Worm (Caenorhabditis elegans) whole organism, young adult: ENCODE results near the gene F54F7.14.
A peak's percentile ranks its signal among the peaks of the same experiment; 100 is the strongest.

Source experiments
- B0019.2 ChIP-seq: fragments of 200-800 bp; sonication (Bioruptor generic); conservative IDR thresholded peaks from 2 replicates; pipeline ENCODE4 v1.3.6; 2022; ENCODE audit warnings: missing genetic modification reagents, missing genetic modification characterization, missing compliant biosample characterization
- B0035.1 ChIP-seq: sonication (generic microtip); optimal IDR thresholded peaks from 2 replicates; lab custom pipeline; 2016; ENCODE audit warnings: missing genetic modification characterization, mild to moderate bottlenecking, missing compliant biosample characterization, missing genotype, missing genetic modification reagents
- B0336.3 ChIP-seq: fragments of 200-800 bp; sonication (Bioruptor generic); IDR thresholded peaks from 2 replicates; pipeline ENCODE4 v1.3.6; 2022; ENCODE audit warnings: missing genetic modification characterization, missing compliant biosample characterization
- F33H1.4 ChIP-seq: fragments of 200-800 bp; sonication (Bioruptor generic); IDR thresholded peaks from 2 replicates; pipeline ENCODE4 v1.3.6; 2022; ENCODE audit warnings: missing genetic modification reagents, missing genetic modification characterization, missing compliant biosample characterization
- F49E8.2 ChIP-seq: sonication (generic microtip); optimal IDR thresholded peaks from 3 replicates; lab custom pipeline; 2017; ENCODE audit warnings: missing genetic modification characterization, mild to moderate bottlenecking, missing compliant biosample characterization, antibody characterized with exemption, moderate library complexity; ENCODE audit not compliant: insufficient read depth
- F55B11.4 ChIP-seq: sonication (generic microtip); optimal IDR thresholded peaks from 2 replicates; lab custom pipeline; 2016; ENCODE audit warnings: missing compliant biosample characterization, missing genetic modification characterization, borderline replicate concordance; ENCODE audit not compliant: insufficient read depth
- Y53F4B.3 ChIP-seq: fragments of 200-800 bp; sonication (Bioruptor generic); IDR thresholded peaks from 2 replicates; pipeline ENCODE4 v1.3.6; 2022; ENCODE audit warnings: missing genetic modification reagents, missing genetic modification characterization, missing compliant biosample characterization
- Y67H2A.10 ChIP-seq: fragments of 200-800 bp; sonication (Bioruptor generic); conservative IDR thresholded peaks from 2 replicates; pipeline ENCODE4 v1.3.6; 2022; ENCODE audit warnings: missing genetic modification reagents, missing genetic modification characterization, missing compliant biosample characterization
- ZK185.1 ChIP-seq: sonication (generic microtip); optimal IDR thresholded peaks from 2 replicates; lab custom pipeline; 2016; ENCODE audit warnings: mild to moderate bottlenecking, missing genetic modification characterization, missing compliant biosample characterization; ENCODE audit not compliant: poor library complexity, severe bottlenecking
- ama-1 ChIP-seq, 3 experiments: fragments of 150-350 bp in 1 of 3; sonication (generic microtip) in 2 of 3; optimal IDR thresholded peaks; 2 replicates each; lab custom pipeline; 2014 to 2018; ENCODE audit warnings: missing biosample characterization in 2 of 3, missing genetic modification characterization in 2 of 3, missing genetic modification reagents in 2 of 3
- aptf-2 ChIP-seq: fragments of 200-800 bp; sonication (Bioruptor generic); conservative IDR thresholded peaks from 2 replicates; pipeline ENCODE4 v1.3.6; 2022; ENCODE audit warnings: missing genetic modification reagents, missing genetic modification characterization, missing compliant biosample characterization
- attf-3 ChIP-seq: fragments of 200-800 bp; sonication (Bioruptor generic); conservative IDR thresholded peaks from 2 replicates; pipeline ENCODE4 v1.3.6; 2022; ENCODE audit warnings: missing genetic modification reagents, missing genetic modification characterization, missing compliant biosample characterization
- ccch-3 ChIP-seq: fragments of 200-800 bp; sonication (Bioruptor generic); optimal IDR thresholded peaks from 2 replicates; lab custom pipeline; 2018; ENCODE audit warnings: mild to moderate bottlenecking, missing genetic modification characterization, missing compliant biosample characterization
- ceh-100 ChIP-seq: fragments of 200-800 bp; sonication (Bioruptor generic); IDR thresholded peaks from 2 replicates; pipeline ENCODE4 v1.3.6; 2022; ENCODE audit warnings: missing genetic modification reagents, missing genetic modification characterization, missing compliant biosample characterization
- ceh-40 ChIP-seq: fragments of 200-800 bp; sonication (Bioruptor generic); IDR thresholded peaks from 2 replicates; pipeline ENCODE4 v1.3.6; 2022; ENCODE audit warnings: missing genetic modification characterization, missing compliant biosample characterization
- dox-1 ChIP-seq: fragments of 200-800 bp; sonication (Bioruptor generic); IDR thresholded peaks from 2 replicates; pipeline ENCODE4 v1.3.6; 2022; ENCODE audit warnings: missing genetic modification reagents, missing genetic modification characterization, missing compliant biosample characterization
- efl-1 ChIP-seq: fragments of 150-350 bp; optimal IDR thresholded peaks from 2 replicates; lab custom pipeline; 2014; ENCODE audit warnings: missing biosample characterization, missing genetic modification reagents, missing genetic modification characterization
- egl-44 ChIP-seq: fragments of 200-800 bp; sonication (Bioruptor generic); IDR thresholded peaks from 2 replicates; pipeline ENCODE4 v1.3.6; 2022; ENCODE audit warnings: missing genetic modification reagents, missing genetic modification characterization, missing compliant biosample characterization
- egrh-3 ChIP-seq: fragments of 200-800 bp; sonication (Bioruptor generic); IDR thresholded peaks from 2 replicates; pipeline ENCODE4 v1.3.6; 2022; ENCODE audit warnings: missing genetic modification reagents, missing genetic modification characterization, missing compliant biosample characterization
- ekl-4 ChIP-seq: fragments of 200-800 bp; sonication (Bioruptor generic); IDR thresholded peaks from 2 replicates; pipeline ENCODE4 v1.3.6; 2022; ENCODE audit warnings: missing genetic modification reagents, missing genetic modification characterization, missing compliant biosample characterization
- gei-17 ChIP-seq: fragments of 200-800 bp; sonication (Bioruptor generic); optimal IDR thresholded peaks from 2 replicates; lab custom pipeline; 2018; ENCODE audit warnings: mild to moderate bottlenecking, missing genetic modification characterization, missing compliant biosample characterization
- hlh-26 ChIP-seq: fragments of 200-800 bp; sonication (Bioruptor generic); conservative IDR thresholded peaks from 2 replicates; pipeline ENCODE4 v1.3.6; 2022; ENCODE audit warnings: missing genetic modification reagents, missing genetic modification characterization, missing compliant biosample characterization
- hrde-1 ChIP-seq: sonication (generic microtip); optimal IDR thresholded peaks from 2 replicates; lab custom pipeline; 2016; ENCODE audit warnings: missing genetic modification characterization, mild to moderate bottlenecking, missing compliant biosample characterization, moderate library complexity, missing genotype, missing genetic modification reagents, borderline replicate concordance
- lin-26 ChIP-seq: fragments of 200-800 bp; sonication (Bioruptor generic); IDR thresholded peaks from 2 replicates; pipeline ENCODE4 v1.3.6; 2022; ENCODE audit warnings: missing genetic modification reagents, missing genetic modification characterization, missing compliant biosample characterization
- lin-35 ChIP-seq, 3 experiments: fragments of 150-350 bp in 2 of 3; sonication (generic microtip) in 1 of 3; optimal IDR thresholded peaks; 2 replicates each; lab custom pipeline; 2014 to 2018; ENCODE audit warnings: missing biosample characterization in 3 of 3, missing genetic modification characterization in 3 of 3, missing genetic modification reagents in 3 of 3
- lin-40 ChIP-seq: sonication (generic microtip); optimal IDR thresholded peaks from 2 replicates; lab custom pipeline; 2016; ENCODE audit warnings: missing genetic modification characterization, mild to moderate bottlenecking, missing compliant biosample characterization, missing genotype, missing genetic modification reagents
- lin-54 ChIP-seq: fragments of 200-800 bp; sonication (Bioruptor generic); optimal IDR thresholded peaks from 2 replicates; lab custom pipeline; 2018; ENCODE audit warnings: mild to moderate bottlenecking, missing genetic modification characterization, missing compliant biosample characterization
- mxl-1 ChIP-seq: sonication (generic microtip); optimal IDR thresholded peaks from 2 replicates; lab custom pipeline; 2016; ENCODE audit warnings: missing genetic modification characterization, missing compliant biosample characterization
- nfya-2 ChIP-seq: fragments of 200-800 bp; sonication (Bioruptor generic); IDR thresholded peaks from 2 replicates; pipeline ENCODE4 v1.3.6; 2022; ENCODE audit warnings: missing genetic modification reagents, missing genetic modification characterization, missing compliant biosample characterization
- nhr-179 ChIP-seq: sonication (generic microtip); optimal IDR thresholded peaks from 2 replicates; lab custom pipeline; 2016; ENCODE audit warnings: mild to moderate bottlenecking, missing genetic modification characterization, missing compliant biosample characterization
- nhr-90 ChIP-seq: sonication (generic microtip); optimal IDR thresholded peaks from 2 replicates; lab custom pipeline; 2016; ENCODE audit warnings: missing genotype, mild to moderate bottlenecking, missing genetic modification characterization, missing compliant biosample characterization
- pbrm-1 ChIP-seq: fragments of 200-800 bp; sonication (Bioruptor generic); IDR thresholded peaks from 2 replicates; pipeline ENCODE4 v1.3.6; 2022; ENCODE audit warnings: missing genetic modification reagents, missing genetic modification characterization, missing compliant biosample characterization
- repo-1 ChIP-seq: sonication (generic microtip); optimal IDR thresholded peaks from 2 replicates; lab custom pipeline; 2017; ENCODE audit warnings: mild to moderate bottlenecking, missing genetic modification characterization, missing compliant biosample characterization
- sptf-2 ChIP-seq: fragments of 200-800 bp; sonication (Bioruptor generic); optimal IDR thresholded peaks from 2 replicates; lab custom pipeline; 2018; ENCODE audit warnings: mild to moderate bottlenecking, missing genetic modification characterization, missing compliant biosample characterization
- tbp1 ChIP-seq: fragments of 200-800 bp; sonication (Bioruptor generic); optimal IDR thresholded peaks from 2 replicates; lab custom pipeline; 2018; ENCODE audit warnings: mild to moderate bottlenecking, missing genetic modification characterization, missing compliant biosample characterization
- zfh-2 ChIP-seq: fragments of 200-800 bp; sonication (Bioruptor generic); conservative IDR thresholded peaks from 2 replicates; pipeline ENCODE4 v1.3.6; 2022; ENCODE audit warnings: missing genetic modification reagents, missing genetic modification characterization, missing compliant biosample characterization
- ztf-22 ChIP-seq: fragments of 200-800 bp; sonication (Bioruptor generic); optimal IDR thresholded peaks from 2 replicates; lab custom pipeline; 2018; ENCODE audit warnings: mild to moderate bottlenecking, missing genetic modification characterization, moderate library complexity, missing compliant biosample characterization
- ztf-25 ChIP-seq: fragments of 200-800 bp; sonication (Bioruptor generic); IDR thresholded peaks from 2 replicates; pipeline ENCODE4 v1.3.6; 2022; ENCODE audit warnings: missing genetic modification reagents, missing genetic modification characterization, missing compliant biosample characterization
- ztf-6 ChIP-seq: fragments of 200-800 bp; sonication (Bioruptor generic); IDR thresholded peaks from 2 replicates; pipeline ENCODE4 v1.3.6; 2022; ENCODE audit warnings: missing genetic modification reagents, missing genetic modification characterization, missing compliant biosample characterization

Gene F54F7.14

ce11 chrX:11814667-11815066 lies 36.0 kb upstream of the F54F7.14 start, which contains the start of gene C34E11.2:
Gene C34E11.2 (minus strand): TSS chrX:11814750.
- TF ChIP-seq B0019.2 (GFP tag; lab: Robert Waterston, UW) (no peak), hrde-1 (tag; lab: Kevin White, UChicago) (no peak), egrh-3 (GFP tag; lab: Robert Waterston, UW) (peak; percentile 59; the same call in 1 of the 2 replicates), dox-1 (no peak), F33H1.4 (GFP tag; lab: Robert Waterston, UW) (no peak), zfh-2 (GFP tag; lab: Robert Waterston, UW) (peak; percentile 88)
- TF ChIP-seq, all 124 proteins: peak for 2

ce11 chrX:11816825-11817224 lies 33.8 kb upstream of the F54F7.14 start:
- TF ChIP-seq ama-1 (optimal IDR thresholded peaks at IDR 0.05; lab: Kevin White, UChicago) (no peak), ama-1 (GFP tag; optimal IDR thresholded peaks at IDR 0.05; lab: Kevin White, UChicago) (no peak), ekl-4 (GFP tag; lab: Robert Waterston, UW) (no peak), B0336.3 (GFP tag; lab: Robert Waterston, UW) (no peak), F49E8.2 (tag; lab: Kevin White, UChicago) (no peak), efl-1 (GFP tag; lab: Kevin White, UChicago) (no peak), Y53F4B.3 (GFP tag; lab: Robert Waterston, UW) (no peak), lin-35 (GFP tag; optimal IDR thresholded peaks at IDR 0.05; lab: Kevin White, UChicago) (no peak), lin-26 (GFP tag; lab: Robert Waterston, UW) (no peak), F55B11.4 (tag; lab: Kevin White, UChicago) (no peak), egl-44 (GFP tag; lab: Robert Waterston, UW) (no peak), pbrm-1 (GFP tag; lab: Robert Waterston, UW) (no peak)

- TF ChIP-seq Y67H2A.10 (GFP tag; lab: Robert Waterston, UW) = no peak
- TF ChIP-seq repo-1 (tag; lab: Kevin White, UChicago) = no peak
- TF ChIP-seq attf-3 = no peak
- TF ChIP-seq lin-54 (GFP tag; lab: Kevin White, UChicago) = no peak
- no peak for TF ChIP-seq ztf-25 (GFP tag; lab: Robert Waterston, UW)
- TF ChIP-seq mxl-1 = no peak
- no peak for TF ChIP-seq F49E8.2 (tag; lab: Kevin White, UChicago)
- no peak for TF ChIP-seq ztf-6 (GFP tag; lab: Robert Waterston, UW)
- TF ChIP-seq ccch-3 = no peak
- no peak for TF ChIP-seq hlh-26
- TF ChIP-seq F33H1.4 (GFP tag; lab: Robert Waterston, UW) = no peak
- TF ChIP-seq ztf-22 (GFP tag; lab: Kevin White, UChicago) = no peak
Measured at ce11 chrX:11818711-11819110, 32.0 kb upstream of the F54F7.14 start.

- TF ChIP-seq hlh-26 = no peak
- no peak for TF ChIP-seq nfya-2 (GFP tag; lab: Robert Waterston, UW)
- no peak for TF ChIP-seq ZK185.1
- TF ChIP-seq B0336.3 (GFP tag; lab: Robert Waterston, UW) = no peak
- no peak for TF ChIP-seq aptf-2
- no peak for TF ChIP-seq ceh-100 (GFP tag; lab: Robert Waterston, UW)
- no peak for TF ChIP-seq B0035.1 (tag; lab: Kevin White, UChicago)
- TF ChIP-seq nhr-179 (tag; lab: Kevin White, UChicago) = no peak
- TF ChIP-seq mxl-1 = no peak
- no peak for TF ChIP-seq ceh-40 (GFP tag; lab: Robert Waterston, UW)
- TF ChIP-seq sptf-2 (GFP tag; lab: Kevin White, UChicago) = no peak
- TF ChIP-seq gei-17 (GFP tag; lab: Kevin White, UChicago) = no peak
- no peak for TF ChIP-seq nhr-90
- no peak for TF ChIP-seq tbp1 (GFP tag; lab: Kevin White, UChicago)
- TF ChIP-seq ztf-22 (GFP tag; lab: Kevin White, UChicago) = no peak
- no peak for TF ChIP-seq lin-40 (tag; lab: Kevin White, UChicago)
Measured at ce11 chrX:11821159-11821720, 29.4 kb upstream of the F54F7.14 start.
